Worm (Caenorhabditis elegans) whole organism, late embryonic: Measurements from ENCODE around the gene C05B5.5.

ENCODE experiments used
- ceh-2 ChIP-seq: sonication (generic microtip); optimal IDR thresholded peaks from 2 replicates; lab custom pipeline; 2016; ENCODE audit warnings: missing genotype, missing genetic modification characterization, missing compliant biosample characterization
- ceh-31 ChIP-seq: sonication (generic microtip); optimal IDR thresholded peaks from 2 replicates; lab custom pipeline; 2016; ENCODE audit warnings: missing genetic modification characterization, missing compliant biosample characterization
- nhr-11 ChIP-seq: fragments of 150-350 bp; optimal IDR thresholded peaks from 2 replicates; lab custom pipeline; 2014; ENCODE audit warnings: missing biosample characterization, missing genetic modification characterization
- ref-2 ChIP-seq: sonication (generic microtip); optimal IDR thresholded peaks from 2 replicates; lab custom pipeline; 2016; ENCODE audit warnings: missing genetic modification characterization, missing compliant biosample characterization
- rnt-1 ChIP-seq: sonication (generic microtip); optimal IDR thresholded peaks from 2 replicates; lab custom pipeline; 2016; ENCODE audit warnings: missing genetic modification characterization, missing compliant biosample characterization
- sdc-2 ChIP-seq: sonication (generic microtip); optimal IDR thresholded peaks from 2 replicates; lab custom pipeline; 2016; ENCODE audit warnings: missing genotype, missing genetic modification characterization, missing compliant biosample characterization
- sox-4 ChIP-seq: sonication (generic microtip); optimal IDR thresholded peaks from 2 replicates; lab custom pipeline; 2017; ENCODE audit warnings: mild to moderate bottlenecking, missing genetic modification characterization, inconsistent platforms, missing compliant biosample characterization

DNA sequence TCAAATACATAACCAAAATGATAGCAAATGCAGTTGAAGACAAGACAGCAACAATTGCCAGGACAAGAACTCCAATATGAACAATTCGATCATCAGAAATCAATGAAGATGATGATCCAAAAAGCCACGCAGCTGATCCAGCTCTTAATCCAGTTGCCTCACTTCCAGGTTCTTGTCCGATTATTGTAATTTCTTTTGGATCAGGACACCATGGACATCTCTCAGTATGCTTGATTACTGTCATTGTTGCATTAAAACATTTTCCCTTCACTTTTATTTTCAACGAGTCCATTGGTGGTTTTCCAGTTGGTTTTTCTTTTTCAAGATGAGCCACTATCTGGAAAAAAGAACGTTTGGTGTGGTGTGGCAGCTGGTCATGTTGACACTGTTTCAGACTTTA lies 36.7 kb upstream of the C05B5.5 start:
- TF ChIP-seq nhr-11 (no peak), sdc-2 (tag; lab: Kevin White, UChicago) (no peak), rnt-1 (tag; lab: Kevin White, UChicago) (no peak), ceh-2 (tag; lab: Kevin White, UChicago) (no peak), ref-2 (no peak), ceh-31 (tag; lab: Kevin White, UChicago) (no peak), sox-4 (no peak)
